Worm (Caenorhabditis elegans): ENCODE measurements around the gene rpb-6.
A peak's percentile ranks its signal among the peaks of the same experiment; 100 is the strongest.

rpb-6 gene

DNA sequence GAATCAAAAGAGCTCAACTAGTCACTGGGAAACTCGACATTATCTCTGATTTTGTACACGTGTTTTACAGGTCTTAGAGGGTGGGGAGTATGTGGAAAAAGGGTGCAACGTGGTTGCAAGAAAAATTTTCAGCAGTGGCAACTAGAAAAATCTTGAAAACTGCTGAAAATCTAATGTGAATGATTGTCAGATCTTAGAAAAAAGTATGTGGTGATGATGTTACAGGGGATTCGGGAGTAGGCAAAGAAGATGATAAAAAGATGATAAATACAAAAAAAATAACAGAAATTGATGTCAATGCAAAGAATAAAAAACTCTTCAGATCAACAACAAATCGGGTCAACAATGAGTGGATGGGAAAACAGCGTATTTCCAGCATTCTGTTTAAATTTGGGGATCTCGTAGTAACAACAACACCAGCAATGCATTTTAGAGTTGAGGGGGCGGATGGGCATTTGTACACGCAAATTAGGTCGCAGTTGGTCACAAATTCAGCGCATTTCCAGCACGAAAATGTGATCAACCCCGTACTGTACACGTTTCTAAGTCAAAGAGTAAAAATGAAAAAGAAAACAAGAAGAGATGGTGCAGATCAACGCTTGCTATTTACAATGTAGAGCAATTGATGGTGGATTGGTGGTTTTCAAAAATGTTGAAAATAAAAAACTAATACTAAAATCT, 35.6 kb upstream of the rpb-6 start:
- TF ChIP-seq ref-1 (GFP tag; conservative IDR thresholded peaks at IDR 0.05), result no peak; the same call in 1 of the 2 replicates
- TF ChIP-seq cog-1 (tag; optimal IDR thresholded peaks at IDR 0.05), result no peak
- TF ChIP-seq tab-1 (GFP tag; IDR thresholded peaks at IDR 0.05), result no peak
- TF ChIP-seq ztf-23 (GFP tag; IDR thresholded peaks at IDR 0.05), result no peak
- no peak for TF ChIP-seq ztf-29 (GFP tag; IDR thresholded peaks at IDR 0.05)
- no peak for TF ChIP-seq med-1 (GFP tag; optimal IDR thresholded peaks at IDR 0.05; ENCODE audit: insufficient read depth)
- TF ChIP-seq klf-2 (GFP tag; conservative IDR thresholded peaks at IDR 0.05), result no peak
- no peak for TF ChIP-seq T22C8.4 (GFP tag; IDR thresholded peaks at IDR 0.05)
- TF ChIP-seq flt-1 (GFP tag; IDR thresholded peaks at IDR 0.05), result no peak

- TF ChIP-seq tab-1 (GFP tag; IDR thresholded peaks at IDR 0.05) (no peak), T22C8.4 (GFP tag; IDR thresholded peaks at IDR 0.05) (0 out of 2 replicates have a peak, but pooled peaks have one; percentile 13)
These were observed 34.7 kb upstream of the rpb-6 start for ce11 chrII:10544374-10544908.

ce11 chrII:10545213-10545612, 34.0 kb upstream of the rpb-6 start:
- TF ChIP-seq ref-1 (GFP tag; conservative IDR thresholded peaks at IDR 0.05) (0 out of 2 replicates have a peak, but pooled peaks have one; percentile 12), ztf-29 (GFP tag; IDR thresholded peaks at IDR 0.05) (no peak), flt-1 (GFP tag; IDR thresholded peaks at IDR 0.05) (peak; percentile 73)

DNA sequence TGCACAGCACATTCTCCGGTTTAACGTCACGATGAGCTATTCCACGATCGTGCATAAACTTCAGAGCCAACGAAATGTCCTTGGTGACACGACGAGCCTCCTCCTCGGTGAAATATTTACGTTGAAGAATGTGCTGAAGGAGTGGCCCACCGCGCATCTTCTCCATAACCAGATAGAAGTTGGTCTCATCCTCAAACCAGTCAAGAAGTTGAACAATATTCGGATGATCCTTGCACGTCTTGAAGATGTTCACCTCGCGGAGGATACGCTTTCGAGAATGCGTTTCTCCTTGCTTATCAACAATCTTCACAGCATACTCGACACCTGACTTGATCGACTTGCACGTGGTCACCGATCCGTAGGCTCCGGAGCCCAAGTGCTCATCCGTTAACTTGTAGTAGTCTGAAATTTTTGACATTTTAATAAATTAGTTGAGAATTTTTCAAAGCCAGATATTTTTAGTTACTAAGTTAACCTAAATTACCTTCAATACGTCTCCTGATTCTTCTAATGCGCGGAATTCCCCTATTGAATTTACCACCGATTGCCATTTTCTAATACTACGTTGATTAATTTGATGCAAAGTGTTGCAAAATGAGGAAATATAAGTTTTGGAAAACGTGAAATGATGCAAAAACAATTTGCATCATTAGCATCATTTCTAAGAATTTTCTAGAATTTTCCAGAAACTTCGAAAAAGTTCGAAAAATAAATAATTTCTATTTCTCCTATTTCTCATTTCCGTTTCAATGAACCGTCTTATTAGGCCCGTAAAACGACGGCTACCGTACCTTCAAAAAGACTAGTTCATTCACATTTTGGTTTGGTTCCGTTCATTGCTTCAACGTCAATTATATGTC, 33.0 kb upstream of the rpb-6 start:
- TF ChIP-seq med-1 (GFP tag; optimal IDR thresholded peaks at IDR 0.05; ENCODE audit: insufficient read depth) (no peak), cog-1 (tag; optimal IDR thresholded peaks at IDR 0.05) (no peak), flt-1 (GFP tag; IDR thresholded peaks at IDR 0.05) (no peak), klf-2 (GFP tag; conservative IDR thresholded peaks at IDR 0.05) (no peak), ztf-29 (GFP tag; IDR thresholded peaks at IDR 0.05) (no peak), ztf-23 (GFP tag; IDR thresholded peaks at IDR 0.05) (no peak), ref-1 (GFP tag; conservative IDR thresholded peaks at IDR 0.05) (no peak), tab-1 (GFP tag; IDR thresholded peaks at IDR 0.05) (no peak), T22C8.4 (GFP tag; IDR thresholded peaks at IDR 0.05) (no peak)

DNA sequence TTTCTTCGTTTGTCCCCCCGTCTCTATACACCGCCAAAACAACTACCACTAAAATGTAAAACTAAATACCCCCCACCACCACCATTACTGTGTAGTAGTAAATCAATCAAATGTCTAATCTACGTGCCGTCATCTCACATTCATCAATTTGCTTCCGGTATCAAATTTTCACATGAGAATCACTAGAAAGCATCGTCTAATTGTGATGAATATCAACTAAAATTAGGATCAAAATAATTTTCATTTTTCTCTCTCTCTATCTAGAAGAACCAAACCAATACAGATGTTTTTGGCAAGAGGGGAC, 32.4 kb upstream of the rpb-6 start:
- TF ChIP-seq tab-1 (GFP tag; IDR thresholded peaks at IDR 0.05) (no peak), klf-2 (GFP tag; conservative IDR thresholded peaks at IDR 0.05) (no peak), ztf-23 (GFP tag; IDR thresholded peaks at IDR 0.05) (no peak), cog-1 (tag; optimal IDR thresholded peaks at IDR 0.05) (no peak), ref-1 (GFP tag; conservative IDR thresholded peaks at IDR 0.05) (no peak), T22C8.4 (GFP tag; IDR thresholded peaks at IDR 0.05) (no peak), flt-1 (GFP tag; IDR thresholded peaks at IDR 0.05) (no peak)

DNA sequence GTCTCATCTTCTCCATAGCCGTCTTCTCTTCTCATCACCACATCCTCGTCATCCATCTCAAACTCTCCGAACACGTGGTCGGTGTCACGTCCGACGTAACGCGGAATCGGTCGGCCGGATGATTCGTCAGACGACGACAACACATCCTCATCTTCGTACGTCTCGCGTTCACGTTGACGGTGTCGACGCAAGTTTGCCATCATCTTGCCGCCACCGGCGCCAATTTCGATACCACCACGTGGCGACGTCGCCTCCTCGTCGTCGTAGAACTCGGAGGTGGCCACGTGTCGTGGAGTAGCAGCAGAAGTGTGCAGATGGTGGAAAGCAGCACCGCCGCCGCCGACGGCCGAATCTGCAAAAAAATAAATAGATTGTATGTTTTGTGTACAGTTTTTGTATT, 31.9 kb upstream of the rpb-6 start:
- TF ChIP-seq ref-1 (GFP tag; conservative IDR thresholded peaks at IDR 0.05) (no peak), cog-1 (tag; optimal IDR thresholded peaks at IDR 0.05) (no peak), flt-1 (GFP tag; IDR thresholded peaks at IDR 0.05) (peak; percentile 61; the same call in 1 of the 2 replicates)

- TF ChIP-seq flt-1 (GFP tag; IDR thresholded peaks at IDR 0.05) (peak; percentile 45; the same call in 1 of the 2 replicates), cog-1 (tag; optimal IDR thresholded peaks at IDR 0.05) (no peak)
These were observed 31.1 kb upstream of the rpb-6 start for ce11 chrII:10547803-10548693.

DNA sequence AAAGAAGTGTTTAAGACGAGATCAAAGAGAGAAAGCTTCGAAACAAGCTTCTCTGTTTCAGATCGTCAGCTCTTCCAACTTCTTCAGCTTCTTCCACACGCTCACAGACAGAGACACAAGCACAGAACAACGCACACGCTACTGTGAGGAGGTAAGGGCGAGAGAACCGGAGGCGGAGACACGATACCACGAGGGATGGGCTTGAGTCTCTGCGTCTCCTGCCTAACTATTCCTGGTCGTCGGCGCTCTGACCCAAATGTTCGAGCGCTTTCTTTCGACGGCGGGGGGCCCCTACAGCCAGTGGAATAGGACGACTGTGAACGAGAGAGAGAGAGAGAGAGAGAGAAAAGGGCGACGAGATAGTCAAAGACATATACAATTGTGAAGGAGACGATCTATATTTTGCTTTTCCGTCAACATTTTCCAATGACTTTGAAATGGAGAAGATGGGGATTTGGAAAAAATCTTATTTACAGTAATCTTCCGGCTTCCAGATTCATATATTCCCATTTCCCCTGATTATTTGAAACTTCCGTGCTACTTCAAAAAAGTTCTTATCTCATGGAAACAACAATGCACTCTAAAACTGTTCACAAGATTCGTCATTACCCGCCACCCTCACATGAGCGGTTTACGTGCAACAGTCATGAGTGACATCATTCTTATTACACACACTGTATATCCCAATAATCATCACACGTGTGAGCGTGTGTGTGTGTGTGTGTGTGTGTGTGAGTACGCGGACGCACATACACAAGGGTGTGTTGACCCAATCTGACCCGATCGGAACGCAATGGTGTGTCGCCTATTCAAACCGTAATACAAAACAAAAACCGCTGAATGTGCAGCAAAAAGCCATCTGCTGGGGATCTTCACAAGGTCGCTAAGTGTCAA, 30.2 kb upstream of the rpb-6 start:
- TF ChIP-seq T22C8.4 (GFP tag; IDR thresholded peaks at IDR 0.05) (no peak), ztf-29 (GFP tag; IDR thresholded peaks at IDR 0.05) (peak; percentile 85), ztf-23 (GFP tag; IDR thresholded peaks at IDR 0.05) (peak; percentile 71; the same call in 1 of the 2 replicates), ref-1 (GFP tag; conservative IDR thresholded peaks at IDR 0.05) (no peak), flt-1 (GFP tag; IDR thresholded peaks at IDR 0.05) (peak; percentile 80)

ce11 chrII:10550173-10550572, 29.0 kb upstream of the rpb-6 start:
- TF ChIP-seq tab-1 (GFP tag; IDR thresholded peaks at IDR 0.05), result no peak
- no peak for TF ChIP-seq klf-2 (GFP tag; conservative IDR thresholded peaks at IDR 0.05)
- no peak for TF ChIP-seq T22C8.4 (GFP tag; IDR thresholded peaks at IDR 0.05)
- no peak for TF ChIP-seq ztf-29 (GFP tag; IDR thresholded peaks at IDR 0.05)
- TF ChIP-seq med-1 (GFP tag; optimal IDR thresholded peaks at IDR 0.05; ENCODE audit: insufficient read depth), result no peak
- TF ChIP-seq flt-1 (GFP tag; IDR thresholded peaks at IDR 0.05), result no peak
- TF ChIP-seq ztf-23 (GFP tag; IDR thresholded peaks at IDR 0.05), result no peak
- TF ChIP-seq ref-1 (GFP tag; conservative IDR thresholded peaks at IDR 0.05), result no peak
- TF ChIP-seq cog-1 (tag; optimal IDR thresholded peaks at IDR 0.05), result no peak

Data from whole organism, midembryonic.